Worm (Caenorhabditis elegans): Measurements from ENCODE around the gene ssq-4.
"Not testable (repeated sequence)": the region's sequence is repeated elsewhere in the genome, so short reads cannot be mapped to it uniquely, and the experiment has no call there.

DNA sequence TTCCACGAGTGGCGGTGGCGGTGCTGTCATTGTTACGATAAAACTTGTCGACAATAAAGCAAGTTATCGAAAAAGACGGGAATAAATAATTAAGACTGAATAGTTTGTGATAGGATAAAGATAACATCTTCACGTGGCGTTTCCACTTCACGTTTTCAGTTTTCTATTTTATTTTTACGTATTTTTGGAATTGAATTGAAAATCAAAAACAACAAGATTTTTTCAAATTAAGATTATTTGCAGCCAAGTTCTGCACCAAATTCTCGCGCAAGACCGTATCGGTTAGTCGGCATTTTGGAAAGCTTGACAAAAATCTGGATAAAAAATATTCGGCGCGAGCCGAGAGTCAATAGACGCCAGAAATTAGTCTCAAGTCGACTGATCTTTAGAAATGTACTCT, 50.6 kb downstream of the ssq-4 start, which contains the start of gene ttbk-2.2:
- not testable (repeated sequence) for TF ChIP-seq fos-1 (tag; optimal IDR thresholded peaks at IDR 0.05); snpc-4 (tag; optimal IDR thresholded peaks at IDR 0.05); nhr-11 (tag; optimal IDR thresholded peaks at IDR 0.05); zag-1 (tag; optimal IDR thresholded peaks at IDR 0.05); unc-62 (GFP tag; optimal IDR thresholded peaks at IDR 0.05); nhr-237 (tag; optimal IDR thresholded peaks at IDR 0.05); ama-1 (optimal IDR thresholded peaks at IDR 0.05); lin-39 (tag; optimal IDR thresholded peaks at IDR 0.05); nhr-12 (tag; optimal IDR thresholded peaks at IDR 0.05); fkh-10 (GFP tag; optimal IDR thresholded peaks at IDR 0.05)
